Worm (Caenorhabditis elegans): ENCODE measurements around the gene T28D6.4.

DNA sequence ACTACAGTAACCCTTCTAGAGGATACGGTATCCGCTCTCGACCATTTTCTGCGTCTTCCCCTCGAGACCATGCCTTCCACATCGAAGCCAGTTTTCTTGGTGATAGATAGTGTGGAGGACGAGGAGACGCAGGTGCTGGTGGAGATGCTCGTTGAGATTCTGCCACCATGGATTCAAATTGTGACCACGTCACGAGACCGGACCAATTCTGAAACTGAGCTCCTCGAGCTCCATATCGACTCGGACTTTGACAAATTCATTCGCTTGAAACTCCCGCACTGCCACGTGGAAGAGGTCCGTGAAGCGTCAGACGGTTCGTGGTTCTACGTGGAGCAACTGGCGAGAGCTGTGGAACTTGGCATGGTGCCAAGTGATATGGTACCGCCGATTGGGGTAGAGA, 1.1 kb downstream of the T28D6.4 start:
- no peak for TF ChIP-seq mab-5 (tag; optimal IDR thresholded peaks at IDR 0.05)
- TF ChIP-seq nhr-76 (tag; optimal IDR thresholded peaks at IDR 0.05): no peak
- no peak for TF ChIP-seq snpc-4 (tag; optimal IDR thresholded peaks at IDR 0.05)
- TF ChIP-seq ces-1 (GFP tag; optimal IDR thresholded peaks at IDR 0.05): no peak
- TF ChIP-seq lsy-2 (tag; optimal IDR thresholded peaks at IDR 0.05): no peak
- TF ChIP-seq mls-2 (tag; optimal IDR thresholded peaks at IDR 0.05): no peak
- TF ChIP-seq nhr-12 (tag; optimal IDR thresholded peaks at IDR 0.05): no peak
